Worm (Caenorhabditis elegans): ENCODE results near the gene mab-10.

mab-10 gene

DNA sequence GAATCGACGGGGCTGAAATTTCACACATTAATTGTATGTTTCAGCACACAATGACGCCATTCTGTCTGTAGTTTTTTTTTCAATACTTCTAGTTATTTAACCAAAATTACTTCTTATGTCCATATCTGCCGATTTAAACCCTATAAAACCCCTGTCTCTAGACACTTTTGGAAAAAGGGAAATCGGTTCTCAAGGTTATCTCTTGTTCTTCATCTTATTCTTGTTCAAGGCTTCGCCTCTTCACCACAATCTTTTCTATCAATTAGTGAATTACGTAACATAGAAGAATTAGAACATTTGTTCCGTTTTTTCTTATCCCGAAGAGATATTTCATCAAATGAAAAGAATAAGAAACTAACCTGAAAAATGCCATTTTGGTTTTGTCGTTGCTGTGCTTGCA, 27.2 kb upstream of the mab-10 start:
- TF ChIP-seq blmp-1 (tag; optimal IDR thresholded peaks at IDR 0.05) (peak; percentile 85), nhr-71 (tag; optimal IDR thresholded peaks at IDR 0.05) (no peak)

DNA sequence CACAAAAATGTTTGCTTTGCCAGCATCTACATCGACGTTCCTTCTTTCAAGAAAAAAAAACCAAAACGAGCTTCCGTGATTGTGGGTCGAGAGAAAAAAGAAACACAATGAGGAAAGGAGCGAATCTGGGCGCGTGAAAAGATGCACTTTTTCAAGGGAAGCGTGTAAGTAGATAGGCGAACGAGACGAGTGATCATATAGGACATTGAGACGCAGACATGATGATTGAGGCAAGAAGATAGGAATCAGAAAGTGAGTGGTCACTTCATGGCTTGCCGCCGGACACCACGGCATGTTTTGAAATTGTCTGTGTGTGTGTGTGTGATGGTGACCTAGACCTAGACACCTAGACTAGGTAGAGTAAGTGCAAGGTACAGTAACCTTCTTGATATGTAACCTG, 26.3 kb upstream of the mab-10 start:
- TF ChIP-seq unc-130 (tag; optimal IDR thresholded peaks at IDR 0.05) (no peak), nhr-76 (tag; optimal IDR thresholded peaks at IDR 0.05) (no peak), lin-39 (tag; optimal IDR thresholded peaks at IDR 0.05) (no peak), egl-13 (tag; optimal IDR thresholded peaks at IDR 0.05) (no peak), unc-62 (GFP tag; optimal IDR thresholded peaks at IDR 0.05) (no peak), mdl-1 (tag; optimal IDR thresholded peaks at IDR 0.05) (peak in 1 of 2 experiments; percentile 65), lin-35 (GFP tag; optimal IDR thresholded peaks at IDR 0.05) (peak; percentile 20 to 31), lin-14 (GFP tag; optimal IDR thresholded peaks at IDR 0.05) (peak; percentile 92), egl-27 (tag; optimal IDR thresholded peaks at IDR 0.05) (no peak), irx-1 (tag; optimal IDR thresholded peaks at IDR 0.05) (peak; percentile 33), blmp-1 (tag; optimal IDR thresholded peaks at IDR 0.05) (peak; percentile 94), efl-3 (GFP tag; optimal IDR thresholded peaks at IDR 0.05) (no peak), nhr-77 (tag; optimal IDR thresholded peaks at IDR 0.05) (peak; percentile 11), lsy-2 (tag; optimal IDR thresholded peaks at IDR 0.05) (peak; percentile 18 to 41), rnt-1 (tag; optimal IDR thresholded peaks at IDR 0.05) (peak; percentile 71), xbp-1 (tag; optimal IDR thresholded peaks at IDR 0.05) (peak; percentile 4), nhr-90 (tag; optimal IDR thresholded peaks at IDR 0.05; ENCODE audit: poor library complexity) (peak; percentile 1), elt-3 (tag; optimal IDR thresholded peaks at IDR 0.05) (peak in 2 of 6 experiments; percentile 26 to 57), skn-1 (tag; optimal IDR thresholded peaks at IDR 0.05) (peak; percentile 8), ceh-82 (tag; optimal IDR thresholded peaks at IDR 0.05) (peak in 1 of 3 experiments; percentile 40), lin-13 (GFP tag; optimal IDR thresholded peaks at IDR 0.05) (no peak), tbx-2 (tag; optimal IDR thresholded peaks at IDR 0.05) (no peak), ama-1 (optimal IDR thresholded peaks at IDR 0.05) (no peak), mep-1 (tag; optimal IDR thresholded peaks at IDR 0.05) (peak; percentile 62), nhr-85 (tag) (peak; percentile 94), nhr-20 (tag; optimal IDR thresholded peaks at IDR 0.05) (peak; percentile 61), ceh-88 (GFP tag; IDR thresholded peaks at IDR 0.05) (no peak), efl-1 (optimal IDR thresholded peaks at IDR 0.05) (peak; percentile 19 to 24), efl-1 (GFP tag; optimal IDR thresholded peaks at IDR 0.05 in 1 of 2) (no peak), lir-3 (tag; optimal IDR thresholded peaks at IDR 0.05; ENCODE audit: poor library complexity) (no peak), fos-1 (tag; optimal IDR thresholded peaks at IDR 0.05) (no peak), isw-1 (GFP tag; IDR thresholded peaks at IDR 0.05) (no peak), snu-23 (GFP tag; optimal IDR thresholded peaks at IDR 0.05) (peak; percentile 59), ceh-8 (GFP tag; optimal IDR thresholded peaks at IDR 0.05) (no peak), swsn-7 (tag; optimal IDR thresholded peaks at IDR 0.05) (peak; percentile 22), nhr-71 (tag; optimal IDR thresholded peaks at IDR 0.05) (peak; percentile 58)

DNA sequence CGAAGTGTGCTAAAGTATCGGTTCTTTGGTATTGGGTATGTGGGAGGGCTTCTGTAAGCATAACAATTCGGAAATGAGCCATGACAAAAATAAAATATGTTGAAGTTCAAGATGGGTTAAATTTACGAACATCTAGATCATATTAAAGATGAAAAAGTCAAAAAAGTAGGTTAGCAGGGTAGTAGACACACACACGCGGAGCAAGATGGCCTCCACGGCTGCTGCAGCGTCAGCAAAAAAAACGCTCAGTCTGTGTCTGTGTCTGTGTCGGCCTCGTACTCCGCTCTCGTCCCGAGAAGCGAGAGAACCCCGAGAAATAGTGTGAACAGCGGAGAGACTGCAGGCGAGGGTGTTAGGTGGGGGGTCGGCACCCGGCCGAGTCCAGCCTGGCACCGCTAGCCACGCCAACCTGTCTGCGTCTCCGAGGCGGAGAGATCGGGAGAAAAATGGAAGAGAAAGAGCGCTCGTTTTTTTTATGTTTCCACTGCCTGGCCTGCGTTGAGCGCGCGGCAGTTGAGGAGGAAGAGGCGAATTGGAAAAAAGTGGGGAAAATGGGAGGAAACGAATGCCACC, 25.3 kb upstream of the mab-10 start, which contains the start of gene myrf-1:
Gene myrf-1 (minus strand): TSS at position 51 of the 573 bp plus-strand sequence.
- TF ChIP-seq ces-1 (GFP tag; optimal IDR thresholded peaks at IDR 0.05): no peak
- TF ChIP-seq mab-9 (GFP tag; IDR thresholded peaks at IDR 0.05): peak; percentile 53; the same call in 1 of the 2 replicates
- no peak for TF ChIP-seq unc-98 (GFP tag; IDR thresholded peaks at IDR 0.05)
- no peak for TF ChIP-seq C04F5.9 (tag; optimal IDR thresholded peaks at IDR 0.05)
- TF ChIP-seq lin-14 (GFP tag; optimal IDR thresholded peaks at IDR 0.05): peak; percentile 97
- TF ChIP-seq vab-15 (tag; optimal IDR thresholded peaks at IDR 0.05): no peak
- TF ChIP-seq C34B4.2 (tag; optimal IDR thresholded peaks at IDR 0.05): no peak
- TF ChIP-seq nhr-28 (tag; optimal IDR thresholded peaks at IDR 0.05): no peak
- TF ChIP-seq nhr-11 (tag; optimal IDR thresholded peaks at IDR 0.05): peak; percentile 84
- TF ChIP-seq tlp-1 (tag; optimal IDR thresholded peaks at IDR 0.05): no peak
- TF ChIP-seq sup-37 (GFP tag; optimal IDR thresholded peaks at IDR 0.05): no peak
- TF ChIP-seq lin-39 (tag; optimal IDR thresholded peaks at IDR 0.05): no peak
- no peak for TF ChIP-seq ceh-88 (GFP tag; IDR thresholded peaks at IDR 0.05)
- peak; percentile 85 for TF ChIP-seq nhr-47 (tag; optimal IDR thresholded peaks at IDR 0.05)
- TF ChIP-seq elt-3 (tag; optimal IDR thresholded peaks at IDR 0.05): peak in 1 of 6 experiments; percentile 9
- no peak for TF ChIP-seq aly-2 (tag; optimal IDR thresholded peaks at IDR 0.05)
- TF ChIP-seq mef-2 (tag; optimal IDR thresholded peaks at IDR 0.05): peak; percentile 10
- peak; percentile 80 for TF ChIP-seq ztf-4 (tag; optimal IDR thresholded peaks at IDR 0.05)
- TF ChIP-seq efl-3 (GFP tag; optimal IDR thresholded peaks at IDR 0.05): peak; percentile 22
- peak; percentile 85 for TF ChIP-seq nhr-20 (tag; optimal IDR thresholded peaks at IDR 0.05)
- TF ChIP-seq dsc-1 (tag; optimal IDR thresholded peaks at IDR 0.05): peak; percentile 77
- TF ChIP-seq nhr-71 (tag; optimal IDR thresholded peaks at IDR 0.05): peak; percentile 91
- TF ChIP-seq irx-1 (tag; optimal IDR thresholded peaks at IDR 0.05): peak; percentile 66

All from whole organism, L1 larva.